Fruit fly (Drosophila melanogaster): ENCODE results near the gene dj.

dj gene

dm6 chr3R:7090337-7090830 is 31.3 kb downstream of the dj start (continued):
- TF ChIP-seq Dfd (GFP tag; optimal IDR thresholded peaks at IDR 0.05) (no peak), seq (GFP tag; IDR thresholded peaks at IDR 0.05) (0 out of 2 replicates have a peak, but pooled peaks have one; percentile 5), NfI (GFP tag; optimal IDR thresholded peaks at IDR 0.05) (no peak), NC2α (GFP tag; optimal IDR thresholded peaks at IDR 0.05) (no peak), Doc2 (GFP tag; IDR thresholded peaks at IDR 0.05) (no peak), so (GFP tag; IDR thresholded peaks at IDR 0.05) (no peak), CG6654 (GFP tag; optimal IDR thresholded peaks at IDR 0.05) (no peak), gce (GFP tag; IDR thresholded peaks at IDR 0.05) (no peak), CG8359 (GFP tag; optimal IDR thresholded peaks at IDR 0.05; ENCODE audit: borderline replicate concordance) (no peak), CG2678 (tag; optimal IDR thresholded peaks at IDR 0.05) (no peak), Sin3A (optimal IDR thresholded peaks at IDR 0.05) (no peak), pnt (GFP tag; optimal IDR thresholded peaks at IDR 0.05) (no peak), CG4820 (GFP tag; optimal IDR thresholded peaks at IDR 0.05) (no peak), CG6854 (GFP tag; optimal IDR thresholded peaks at IDR 0.05) (peak; percentile 31), tin (GFP tag; optimal IDR thresholded peaks at IDR 0.05) (no peak), twi (tag; optimal IDR thresholded peaks at IDR 0.05) (no peak), jumu (GFP tag; optimal IDR thresholded peaks at IDR 0.05) (no peak), sd (tag; optimal IDR thresholded peaks at IDR 0.05) (no peak), CG3407 (GFP tag; optimal IDR thresholded peaks at IDR 0.05) (no peak), CG12104 (GFP tag; optimal IDR thresholded peaks at IDR 0.05) (no peak), Atf6 (GFP tag; IDR thresholded peaks at IDR 0.05) (0 out of 2 replicates have a peak, but pooled peaks have one; percentile 7), Rfx (GFP tag; IDR thresholded peaks at IDR 0.05) (peak; percentile 23; the same call in 1 of the 2 replicates), Lim3 (GFP tag; IDR thresholded peaks at IDR 0.05) (no peak), ase (GFP tag; IDR thresholded peaks at IDR 0.05) (no peak), ci (GFP tag; IDR thresholded peaks at IDR 0.05) (0 out of 3 replicates have a peak, but pooled peaks have one; percentile 28), pan (optimal IDR thresholded peaks at IDR 0.05) (no peak), pan (GFP tag; optimal IDR thresholded peaks at IDR 0.05 in 1 of 2, IDR thresholded peaks at IDR 0.05 in 1 of 2) (no peak), CG4730 (GFP tag; IDR thresholded peaks at IDR 0.05) (no peak), CG3281 (GFP tag; optimal IDR thresholded peaks at IDR 0.05) (no peak), gt (GFP tag; IDR thresholded peaks at IDR 0.05) (no peak), NK7.1 (GFP tag; optimal IDR thresholded peaks at IDR 0.05) (no peak), CG12299 (tag; optimal IDR thresholded peaks at IDR 0.05) (no peak), en (GFP tag; optimal IDR thresholded peaks at IDR 0.05) (no peak), HLH4C (GFP tag; IDR thresholded peaks at IDR 0.05; ENCODE audit: partially characterized antibody) (no peak), CG33557 (GFP tag; optimal IDR thresholded peaks at IDR 0.05) (no peak), TFAM (GFP tag; optimal IDR thresholded peaks at IDR 0.05) (no peak), Bdp1 (GFP tag; optimal IDR thresholded peaks at IDR 0.05) (no peak), CG18619 (GFP tag; optimal IDR thresholded peaks at IDR 0.05) (no peak), MBD-R2 (GFP tag; IDR thresholded peaks at IDR 0.05) (0 out of 2 replicates have a peak, but pooled peaks have one; percentile 18), Oli (tag; optimal IDR thresholded peaks at IDR 0.05) (no peak), CG17568 (GFP tag; optimal IDR thresholded peaks at IDR 0.05) (no peak), sisA (GFP tag; IDR thresholded peaks at IDR 0.05) (no peak), CG10267 (tag; optimal IDR thresholded peaks at IDR 0.05) (no peak), Hr51 (GFP tag; optimal IDR thresholded peaks at IDR 0.05) (no peak), CG10543 (GFP tag; optimal IDR thresholded peaks at IDR 0.05) (peak; percentile 3), zf30C (GFP tag; optimal IDR thresholded peaks at IDR 0.05) (peak; percentile 52), Dip3 (GFP tag; optimal IDR thresholded peaks at IDR 0.05) (no peak), hb (GFP tag; IDR thresholded peaks at IDR 0.05; ENCODE audit: partially characterized antibody) (no peak), Ssrp (tag; optimal IDR thresholded peaks at IDR 0.05) (no peak), Hmr (GFP tag; optimal IDR thresholded peaks at IDR 0.05) (no peak), CG4328 (GFP tag; optimal IDR thresholded peaks at IDR 0.05) (no peak), eve (GFP tag; optimal IDR thresholded peaks at IDR 0.05) (no peak)
